Worm (Caenorhabditis elegans) whole organism, L4 larva: ENCODE measurements around the gene snpc-3.4.

ENCODE experiments used
- F10B5.3 ChIP-seq: sonication (generic microtip); optimal IDR thresholded peaks from 2 replicates; lab custom pipeline; 2016; ENCODE audit warnings: mild to moderate bottlenecking, missing genetic modification characterization, missing compliant biosample characterization
- aha-1 ChIP-seq: fragments of 150-350 bp; peaks from one replicate; lab custom pipeline; 2014; ENCODE audit warnings: missing biosample characterization, missing genetic modification characterization
- ces-1 ChIP-seq: fragments of 150-350 bp; sonication (generic microtip); optimal IDR thresholded peaks from 4 replicates; lab custom pipeline; 2014; ENCODE audit warnings: missing biosample characterization, missing genetic modification reagents, missing genetic modification characterization
- cey-2 ChIP-seq: sonication (generic microtip); optimal IDR thresholded peaks from 3 replicates; lab custom pipeline; 2017; ENCODE audit warnings: missing genetic modification characterization, mild to moderate bottlenecking, missing compliant biosample characterization, antibody characterized with exemption, borderline replicate concordance; ENCODE audit not compliant: insufficient read depth
- duxl-1 ChIP-seq: sonication (generic microtip); optimal IDR thresholded peaks from 2 replicates; lab custom pipeline; 2016; ENCODE audit warnings: mild to moderate bottlenecking, missing genetic modification characterization, moderate library complexity, missing compliant biosample characterization; ENCODE audit not compliant: poor library complexity
- lin-38 ChIP-seq: fragments of 200-800 bp; sonication (Bioruptor generic); IDR thresholded peaks from 2 replicates; pipeline ENCODE4 v1.3.6; 2022; ENCODE audit warnings: missing genetic modification reagents, missing genetic modification characterization, missing compliant biosample characterization
- rbr-2 ChIP-seq: sonication (generic microtip); optimal IDR thresholded peaks from 2 replicates; lab custom pipeline; 2016; ENCODE audit warnings: missing genotype, missing genetic modification characterization, missing compliant biosample characterization

snpc-3.4 gene

ce11 chrIII:4070239-4070638 is 50.4 kb downstream of the snpc-3.4 start:
- no peak for TF ChIP-seq lin-38
- peak; percentile 54 for TF ChIP-seq ces-1 (GFP tag; lab: Kevin White, UChicago)
- TF ChIP-seq cey-2 (tag; lab: Kevin White, UChicago): no peak
- TF ChIP-seq duxl-1: no peak
- TF ChIP-seq aha-1: no peak
- TF ChIP-seq F10B5.3 (tag; lab: Kevin White, UChicago): no peak
- TF ChIP-seq rbr-2 (tag; lab: Kevin White, UChicago): peak; percentile 22
